Worm (Caenorhabditis elegans) whole organism, L3 larva: ENCODE data around the gene acy-4.
"Not testable (repeated sequence)": the region's sequence is repeated elsewhere in the genome, so short reads cannot be mapped to it uniquely, and the experiment has no call there.

Experiments used
- R02D3.7 ChIP-seq: fragments of 150-350 bp; optimal IDR thresholded peaks from 2 replicates; lab custom pipeline; 2014; ENCODE audit warnings: missing biosample characterization, missing genetic modification characterization
- ZK546.5 ChIP-seq: sonication (generic microtip); optimal IDR thresholded peaks from 2 replicates; lab custom pipeline; 2017; ENCODE audit warnings: missing biosample characterization, missing genetic modification characterization
- aly-2 ChIP-seq: fragments of 150-350 bp; optimal IDR thresholded peaks from 2 replicates; lab custom pipeline; 2014; ENCODE audit warnings: missing biosample characterization, missing genetic modification characterization
- ama-1 ChIP-seq: fragments of 150-350 bp; optimal IDR thresholded peaks from 2 replicates; lab custom pipeline; 2018
- ceh-16 ChIP-seq: sonication (generic microtip); optimal IDR thresholded peaks from 2 replicates; lab custom pipeline; 2017; ENCODE audit warnings: missing biosample characterization, missing genetic modification characterization
- ceh-28 ChIP-seq: fragments of 150-350 bp; optimal IDR thresholded peaks from 2 replicates; lab custom pipeline; 2014; ENCODE audit warnings: missing biosample characterization, missing genetic modification reagents, missing genetic modification characterization
- ceh-82 ChIP-seq: fragments of 150-350 bp; optimal IDR thresholded peaks from 2 replicates; lab custom pipeline; 2014; ENCODE audit warnings: missing biosample characterization, missing genetic modification characterization
- ceh-9 ChIP-seq: sonication (generic microtip); optimal IDR thresholded peaks from 2 replicates; lab custom pipeline; 2018; ENCODE audit warnings: missing biosample characterization, missing genetic modification characterization
- daf-12 ChIP-seq: fragments of 150-350 bp; optimal IDR thresholded peaks from 2 replicates; lab custom pipeline; 2014; ENCODE audit warnings: missing biosample characterization, missing genetic modification reagents, missing genetic modification characterization
- egl-27 ChIP-seq: sonication (generic microtip); optimal IDR thresholded peaks from 4 replicates; lab custom pipeline; 2017; ENCODE audit warnings: missing biosample characterization, missing genetic modification reagents, missing genetic modification characterization
- elt-1 ChIP-seq: fragments of 150-350 bp; optimal IDR thresholded peaks from 2 replicates; lab custom pipeline; 2014; ENCODE audit warnings: missing biosample characterization, missing genetic modification characterization
- elt-2 ChIP-seq: sonication (generic microtip); optimal IDR thresholded peaks from 2 replicates; lab custom pipeline; 2016; ENCODE audit warnings: missing genetic modification reagents, mild to moderate bottlenecking, missing genetic modification characterization, missing compliant biosample characterization
- elt-3 ChIP-seq, 3 experiments: fragments of 150-350 bp in 1 of 3; sonication (generic microtip) in 2 of 3; optimal IDR thresholded peaks; 2 replicates in 2 of 3; 4 replicates in 1 of 3; lab custom pipeline; 2014 to 2017; ENCODE audit warnings: missing biosample characterization in 3 of 3, missing genetic modification characterization in 3 of 3
- eor-1 ChIP-seq, 2 experiments: fragments of 150-350 bp; optimal IDR thresholded peaks; 2 replicates each; lab custom pipeline; 2014 to 2018; ENCODE audit warnings: missing biosample characterization in 2 of 2, missing genetic modification characterization in 2 of 2
- fkh-10 ChIP-seq: sonication (generic microtip); optimal IDR thresholded peaks from 2 replicates; lab custom pipeline; 2017; ENCODE audit warnings: missing biosample characterization, missing genetic modification reagents, missing genetic modification characterization
- fkh-2 ChIP-seq: fragments of 150-350 bp; optimal IDR thresholded peaks from 2 replicates; lab custom pipeline; 2014; ENCODE audit warnings: missing biosample characterization, missing genetic modification reagents, missing genetic modification characterization
- fos-1 ChIP-seq: fragments of 150-350 bp; optimal IDR thresholded peaks from 2 replicates; lab custom pipeline; 2014; ENCODE audit warnings: missing biosample characterization, missing genetic modification characterization
- hmg-11 ChIP-seq: sonication (generic microtip); optimal IDR thresholded peaks from 2 replicates; lab custom pipeline; 2016; ENCODE audit warnings: missing genetic modification characterization, missing compliant biosample characterization
- jun-1 ChIP-seq: fragments of 150-350 bp; optimal IDR thresholded peaks from 2 replicates; lab custom pipeline; 2014; ENCODE audit warnings: missing biosample characterization, missing genetic modification reagents, missing genetic modification characterization
- lin-39 ChIP-seq: fragments of 150-350 bp; optimal IDR thresholded peaks from 2 replicates; lab custom pipeline; 2018; ENCODE audit warnings: missing biosample characterization, missing genetic modification reagents, missing genetic modification characterization
- lsy-12 ChIP-seq: sonication (generic microtip); optimal IDR thresholded peaks from 2 replicates; lab custom pipeline; 2016; ENCODE audit warnings: mild to moderate bottlenecking, missing genetic modification characterization, missing compliant biosample characterization
- mdl-1 ChIP-seq: fragments of 150-350 bp; optimal IDR thresholded peaks from 2 replicates; lab custom pipeline; 2014; ENCODE audit warnings: missing biosample characterization, missing genetic modification characterization
- nfya-1 ChIP-seq: sonication (generic microtip); optimal IDR thresholded peaks from 2 replicates; lab custom pipeline; 2017; ENCODE audit warnings: missing genetic modification characterization, mild to moderate bottlenecking, missing compliant biosample characterization, antibody characterized with exemption, moderate library complexity; ENCODE audit not compliant: insufficient read depth
- nhr-11 ChIP-seq: fragments of 150-350 bp; optimal IDR thresholded peaks from 2 replicates; lab custom pipeline; 2014; ENCODE audit warnings: missing biosample characterization, missing genetic modification characterization
- nhr-12 ChIP-seq: fragments of 150-350 bp; optimal IDR thresholded peaks from 2 replicates; lab custom pipeline; 2014; ENCODE audit warnings: missing biosample characterization, missing genetic modification characterization
- nhr-23 ChIP-seq: fragments of 150-350 bp; optimal IDR thresholded peaks from 2 replicates; lab custom pipeline; 2014; ENCODE audit warnings: missing biosample characterization, missing genetic modification reagents, missing genetic modification characterization
- nhr-237 ChIP-seq: fragments of 150-350 bp; optimal IDR thresholded peaks from 2 replicates; lab custom pipeline; 2014; ENCODE audit warnings: missing biosample characterization, missing genetic modification characterization
- nhr-25 ChIP-seq: sonication (generic microtip); optimal IDR thresholded peaks from 2 replicates; lab custom pipeline; 2017; ENCODE audit warnings: missing biosample characterization, missing genetic modification characterization
- nhr-28 ChIP-seq: fragments of 150-350 bp; optimal IDR thresholded peaks from 2 replicates; lab custom pipeline; 2014; ENCODE audit warnings: missing biosample characterization, missing genetic modification characterization
- nhr-43 ChIP-seq: sonication (generic microtip); optimal IDR thresholded peaks from 2 replicates; lab custom pipeline; 2016; ENCODE audit warnings: mild to moderate bottlenecking, missing genetic modification characterization, missing compliant biosample characterization; ENCODE audit not compliant: poor library complexity, severe bottlenecking
- nhr-77 ChIP-seq: fragments of 150-350 bp; optimal IDR thresholded peaks from 2 replicates; lab custom pipeline; 2014; ENCODE audit warnings: missing biosample characterization, missing genetic modification characterization
- pha-4 ChIP-seq: fragments of 150-350 bp; optimal IDR thresholded peaks from 2 replicates; lab custom pipeline; 2014; ENCODE audit warnings: missing biosample characterization, missing genetic modification reagents, missing genetic modification characterization
- skn-1 ChIP-seq: fragments of 150-350 bp; optimal IDR thresholded peaks from 2 replicates; lab custom pipeline; 2014; ENCODE audit warnings: missing biosample characterization, missing genetic modification characterization
- snpc-4 ChIP-seq: fragments of 150-350 bp; optimal IDR thresholded peaks from 2 replicates; lab custom pipeline; 2014; ENCODE audit warnings: missing biosample characterization, missing genetic modification characterization
- tbx-2 ChIP-seq: sonication (generic microtip); optimal IDR thresholded peaks from 2 replicates; lab custom pipeline; 2016; ENCODE audit warnings: mild to moderate bottlenecking, missing genetic modification characterization, missing compliant biosample characterization
- unc-39 ChIP-seq: sonication (generic microtip); optimal IDR thresholded peaks from 4 replicates; lab custom pipeline; 2017; ENCODE audit warnings: missing biosample characterization, missing genetic modification characterization
- ztf-11 ChIP-seq: fragments of 150-350 bp; optimal IDR thresholded peaks from 2 replicates; lab custom pipeline; 2014; ENCODE audit warnings: missing biosample characterization, missing genetic modification characterization
- ztf-4 ChIP-seq: fragments of 150-350 bp; optimal IDR thresholded peaks from 2 replicates; lab custom pipeline; 2014; ENCODE audit warnings: missing biosample characterization, missing genetic modification characterization

acy-4 gene

ce11 chrV:5667337-5667736, 36.6 kb upstream of the acy-4 start:
- TF ChIP-seq unc-39 (tag; lab: Kevin White, UChicago) (no peak), eor-1 (tag; optimal IDR thresholded peaks at IDR 0.05; lab: Kevin White, UChicago) (no peak), lin-39 (tag; lab: Kevin White, UChicago) (no peak), fkh-10 (GFP tag; lab: Kevin White, UChicago) (no peak), ztf-11 (tag; lab: Kevin White, UChicago) (no peak), elt-2 (tag; lab: Kevin White, UChicago) (peak; percentile 6), fkh-2 (tag; lab: Kevin White, UChicago) (no peak), fos-1 (no peak), elt-3 (tag; optimal IDR thresholded peaks at IDR 0.05; lab: Kevin White, UChicago) (no peak), ceh-28 (no peak), nhr-25 (tag; lab: Kevin White, UChicago) (no peak), pha-4 (tag; lab: Kevin White, UChicago) (no peak), aly-2 (tag; lab: Kevin White, UChicago) (no peak), egl-27 (no peak), ceh-16 (tag; lab: Kevin White, UChicago) (no peak), nhr-43 (tag; lab: Kevin White, UChicago) (peak; percentile 86), nhr-23 (tag; lab: Kevin White, UChicago) (peak; percentile 36), ceh-9 (tag; lab: Kevin White, UChicago) (no peak), nfya-1 (tag; lab: Kevin White, UChicago) (no peak), nhr-12 (no peak), elt-1 (tag; lab: Kevin White, UChicago) (no peak), hmg-11 (tag; lab: Kevin White, UChicago) (no peak), ztf-4 (tag; lab: Kevin White, UChicago) (no peak), tbx-2 (tag; lab: Kevin White, UChicago) (peak; percentile 31), snpc-4 (tag; lab: Kevin White, UChicago) (no peak), nhr-28 (tag; lab: Kevin White, UChicago) (no peak), daf-12 (tag; lab: Kevin White, UChicago) (no peak), skn-1 (tag; lab: Kevin White, UChicago) (no peak), lsy-12 (tag; lab: Kevin White, UChicago) (peak; percentile 71), R02D3.7 (tag; lab: Kevin White, UChicago) (no peak), nhr-77 (tag; lab: Kevin White, UChicago) (peak; percentile 64), ZK546.5 (no peak)
- TF ChIP-seq, all 47 proteins: peak for 6

- TF ChIP-seq nhr-28 (tag; lab: Kevin White, UChicago) (no peak), unc-39 (tag; lab: Kevin White, UChicago) (no peak), mdl-1 (tag; lab: Kevin White, UChicago) (no peak), elt-3 (tag; optimal IDR thresholded peaks at IDR 0.05; lab: Kevin White, UChicago) (no peak), ama-1 (lab: Kevin White, UChicago) (no peak)
Observed at ce11 chrV:5666036-5666729, 35.5 kb upstream of the acy-4 start, which contains the start of gene C14C11.7. Gene C14C11.7 (minus strand): TSS chrV:5666086.

ce11 chrV:5663317-5663716, 32.6 kb upstream of the acy-4 start, which contains the start of gene C14C11.1:
Gene C14C11.1 (plus strand): TSS chrV:5663617.
- TF ChIP-seq fos-1; mdl-1 (tag; lab: Kevin White, UChicago); ceh-9 (tag; lab: Kevin White, UChicago): not testable (repeated sequence)

- TF ChIP-seq eor-1 (tag; optimal IDR thresholded peaks at IDR 0.05; lab: Kevin White, UChicago) (no peak), jun-1 (tag; lab: Kevin White, UChicago) (no peak), ZK546.5 (no peak), nhr-237 (tag; lab: Kevin White, UChicago) (no peak), nfya-1 (tag; lab: Kevin White, UChicago) (no peak), ceh-16 (tag; lab: Kevin White, UChicago) (no peak), nhr-11 (tag; lab: Kevin White, UChicago) (no peak), lin-39 (tag; lab: Kevin White, UChicago) (no peak), ceh-82 (no peak)
Observed at ce11 chrV:5660604-5661209, 30.0 kb upstream of the acy-4 start, which contains the start of the genes mut-14 and C14C11.2. Gene mut-14 (minus strand): TSS chrV:5660704. Gene C14C11.2 (plus strand): TSS chrV:5661159.
